Fruit fly (Drosophila melanogaster): ENCODE measurements around the gene HGTX.

HGTX gene

DNA sequence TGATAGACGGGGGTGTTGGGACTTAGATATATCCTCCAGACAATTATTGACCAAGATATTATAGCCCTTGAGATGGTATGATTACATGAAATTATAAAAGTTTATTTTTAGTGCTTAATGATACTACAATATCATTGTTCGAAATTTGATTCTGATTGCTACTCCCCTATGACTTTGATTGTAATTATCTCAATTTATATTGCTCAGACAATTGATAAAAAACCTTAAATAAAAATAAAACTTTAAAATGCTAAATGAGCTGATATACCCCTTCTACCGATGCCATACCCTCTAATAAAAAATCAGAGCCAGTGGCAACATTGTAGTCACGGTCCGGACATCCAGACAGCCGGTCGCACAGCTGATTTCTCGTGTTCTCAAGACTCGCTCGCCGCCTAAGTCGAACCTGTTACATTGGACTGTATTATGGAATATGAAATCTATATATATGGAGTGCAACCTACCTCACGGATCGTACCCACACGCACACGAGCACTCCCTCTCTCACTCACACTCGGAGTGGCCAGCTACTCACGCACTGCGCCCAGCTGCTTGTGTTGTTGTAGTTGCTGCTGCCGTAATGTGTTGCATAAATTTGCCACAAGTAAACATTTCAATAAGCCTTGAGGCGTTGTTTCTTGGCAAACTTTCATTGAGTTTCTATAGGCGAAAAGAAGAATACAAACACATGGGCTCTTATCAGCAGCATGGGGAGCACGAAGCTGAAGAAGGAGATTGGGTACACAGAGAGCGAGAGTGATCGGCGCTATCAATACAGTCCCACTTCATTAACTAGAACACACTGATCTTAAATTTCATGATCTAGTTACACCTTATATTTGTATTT lies 13.8 kb upstream of the HGTX start:
- TF ChIP-seq Abd-B (GFP tag; optimal IDR thresholded peaks at IDR 0.05) = no peak
- TF ChIP-seq foxo (GFP tag; optimal IDR thresholded peaks at IDR 0.05) = peak in 1 of 2 experiments; percentile 8
- peak; percentile 20 for TF ChIP-seq fru (GFP tag; optimal IDR thresholded peaks at IDR 0.05)
- TF ChIP-seq h (GFP tag; optimal IDR thresholded peaks at IDR 0.05) = no peak
- peak in 1 of 2 experiments; percentile 23 for TF ChIP-seq dl (GFP tag; optimal IDR thresholded peaks at IDR 0.05; ENCODE audit: insufficient read depth in 1 of 2, partially characterized antibody in 2 of 2)
- no peak for TF ChIP-seq Myc (optimal IDR thresholded peaks at IDR 0.05)
- peak; percentile 23 for TF ChIP-seq ey (GFP tag; optimal IDR thresholded peaks at IDR 0.05)
- peak; percentile 7 for TF ChIP-seq OdsH (GFP tag; optimal IDR thresholded peaks at IDR 0.05)
- peak; percentile 6 for TF ChIP-seq HLH106 (tag; optimal IDR thresholded peaks at IDR 0.05)
- TF ChIP-seq Mio (GFP tag; optimal IDR thresholded peaks at IDR 0.05) = no peak
- peak; percentile 26 for TF ChIP-seq woc (GFP tag; optimal IDR thresholded peaks at IDR 0.05)

DNA sequence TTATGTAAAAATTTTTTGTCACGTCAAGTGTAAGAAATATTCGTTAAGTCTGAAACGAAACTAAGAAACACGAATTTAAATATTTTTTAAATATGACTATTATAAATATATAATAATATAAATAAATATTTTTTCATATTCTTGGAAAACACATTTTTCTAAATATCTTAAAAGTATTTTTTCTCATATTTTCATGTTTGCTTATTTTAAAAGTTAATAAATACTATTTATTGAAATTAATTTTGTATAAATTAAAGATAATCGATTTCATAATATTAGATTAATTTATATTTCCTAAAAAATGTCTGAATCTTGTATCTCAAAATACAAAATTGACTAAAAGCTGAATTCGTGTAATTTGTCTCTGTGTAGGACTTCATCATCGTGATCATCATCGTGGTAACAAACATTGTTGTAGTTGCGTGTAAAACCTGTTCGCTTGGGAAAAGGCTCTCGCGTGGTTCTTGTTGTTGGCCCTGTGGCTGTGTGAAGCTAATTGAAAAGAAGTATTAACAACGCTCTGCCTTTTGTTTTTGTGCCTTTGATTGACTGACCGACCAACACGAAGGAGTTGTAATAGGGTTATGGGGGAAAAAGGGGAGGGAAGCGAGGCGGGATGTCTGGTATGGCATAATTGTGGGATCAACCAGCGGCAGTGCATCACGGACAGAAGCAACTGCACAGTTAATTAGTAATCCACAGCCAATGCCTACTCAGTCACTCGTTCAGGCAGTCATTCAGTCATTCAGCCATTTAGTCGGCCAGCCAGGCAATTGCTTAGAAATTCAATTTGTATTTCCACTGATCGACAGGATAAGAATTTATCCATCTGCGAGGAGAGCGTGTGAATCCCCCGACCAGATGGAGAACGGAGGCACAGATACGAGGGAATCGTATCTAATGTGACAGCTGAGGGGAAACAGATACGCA lies 12.3 kb upstream of the HGTX start:
- TF ChIP-seq HLH106 (tag; optimal IDR thresholded peaks at IDR 0.05) (peak; percentile 65), foxo (GFP tag; optimal IDR thresholded peaks at IDR 0.05) (peak in 1 of 2 experiments; percentile 36), Hr83 (GFP tag; optimal IDR thresholded peaks at IDR 0.05; ENCODE audit: poor library complexity, severe bottlenecking) (no peak), GATAd (GFP tag; optimal IDR thresholded peaks at IDR 0.05) (no peak), Dif (GFP tag; optimal IDR thresholded peaks at IDR 0.05; ENCODE audit: partially characterized antibody) (no peak), psq (GFP tag; optimal IDR thresholded peaks at IDR 0.05) (peak; percentile 54), fru (GFP tag; optimal IDR thresholded peaks at IDR 0.05) (no peak), brk (GFP tag; optimal IDR thresholded peaks at IDR 0.05) (no peak), Hr78 (GFP tag; optimal IDR thresholded peaks at IDR 0.05) (no peak), Sp1 (GFP tag; optimal IDR thresholded peaks at IDR 0.05) (peak; percentile 74), Vsx2 (GFP tag; optimal IDR thresholded peaks at IDR 0.05; ENCODE audit: partially characterized antibody) (peak; percentile 66), ey (GFP tag; optimal IDR thresholded peaks at IDR 0.05) (no peak)

DNA sequence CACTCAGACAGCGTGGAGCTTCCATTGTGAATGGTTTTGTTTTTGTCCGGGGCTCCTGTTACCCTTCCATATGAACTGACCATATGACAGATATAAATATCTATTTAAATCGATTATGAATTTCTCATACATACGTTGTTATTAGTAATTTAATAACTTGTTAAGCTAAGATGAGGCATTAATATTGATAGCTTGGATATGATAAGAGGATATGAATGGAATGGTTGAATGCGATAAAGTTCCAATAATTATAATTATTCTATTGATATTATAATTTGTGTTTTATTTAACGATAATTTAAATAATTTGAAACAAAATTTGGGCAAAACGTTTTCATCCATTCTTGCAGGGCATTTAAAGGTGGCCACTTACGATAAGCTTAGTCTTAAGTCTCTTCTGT lies 11.1 kb upstream of the HGTX start:
- TF ChIP-seq Dfd (GFP tag; optimal IDR thresholded peaks at IDR 0.05) (no peak), Vsx2 (GFP tag; optimal IDR thresholded peaks at IDR 0.05; ENCODE audit: partially characterized antibody) (no peak), lola (GFP tag; optimal IDR thresholded peaks at IDR 0.05) (no peak), dmrt93B (GFP tag; optimal IDR thresholded peaks at IDR 0.05) (peak; percentile 42), fru (GFP tag; optimal IDR thresholded peaks at IDR 0.05) (no peak), N (GFP tag; optimal IDR thresholded peaks at IDR 0.05) (no peak), Hr83 (GFP tag; optimal IDR thresholded peaks at IDR 0.05; ENCODE audit: poor library complexity, severe bottlenecking) (no peak), dl (GFP tag; optimal IDR thresholded peaks at IDR 0.05; ENCODE audit: insufficient read depth in 1 of 2, partially characterized antibody in 2 of 2) (no peak), CG9705 (GFP tag; optimal IDR thresholded peaks at IDR 0.05) (no peak), ey (GFP tag; optimal IDR thresholded peaks at IDR 0.05) (no peak), woc (GFP tag; optimal IDR thresholded peaks at IDR 0.05) (peak; percentile 3), psq (GFP tag; optimal IDR thresholded peaks at IDR 0.05) (peak; percentile 61), h (GFP tag; optimal IDR thresholded peaks at IDR 0.05) (peak; percentile 37), Mio (GFP tag; optimal IDR thresholded peaks at IDR 0.05) (no peak), dsf (GFP tag; optimal IDR thresholded peaks at IDR 0.05; ENCODE audit: borderline replicate concordance) (no peak), brk (GFP tag; optimal IDR thresholded peaks at IDR 0.05) (peak; percentile 40), Abd-B (GFP tag; optimal IDR thresholded peaks at IDR 0.05) (no peak), CG32264 (GFP tag; optimal IDR thresholded peaks at IDR 0.05) (no peak), br (GFP tag; optimal IDR thresholded peaks at IDR 0.05) (no peak), CrebA (GFP tag; optimal IDR thresholded peaks at IDR 0.05; ENCODE audit: borderline replicate concordance) (no peak), Jra (GFP tag; optimal IDR thresholded peaks at IDR 0.05) (no peak), Hr78 (GFP tag; optimal IDR thresholded peaks at IDR 0.05) (no peak), Sp1 (GFP tag; optimal IDR thresholded peaks at IDR 0.05) (peak; percentile 68), usp (GFP tag; optimal IDR thresholded peaks at IDR 0.05) (no peak), sage (GFP tag; optimal IDR thresholded peaks at IDR 0.05) (no peak), Hnf4 (GFP tag; optimal IDR thresholded peaks at IDR 0.05) (no peak), GATAd (GFP tag; optimal IDR thresholded peaks at IDR 0.05) (no peak), Myc (optimal IDR thresholded peaks at IDR 0.05) (no peak), Dif (GFP tag; optimal IDR thresholded peaks at IDR 0.05; ENCODE audit: partially characterized antibody) (no peak), foxo (GFP tag; optimal IDR thresholded peaks at IDR 0.05) (peak in 1 of 2 experiments; percentile 52), rgr (GFP tag; optimal IDR thresholded peaks at IDR 0.05) (no peak), HLH106 (tag; optimal IDR thresholded peaks at IDR 0.05) (peak; percentile 67), OdsH (GFP tag; optimal IDR thresholded peaks at IDR 0.05) (peak; percentile 40), jim (GFP tag; optimal IDR thresholded peaks at IDR 0.05) (no peak), pan (optimal IDR thresholded peaks at IDR 0.05) (no peak), sv (GFP tag; optimal IDR thresholded peaks at IDR 0.05) (no peak), Rel (GFP tag; optimal IDR thresholded peaks at IDR 0.05) (no peak), Rel (tag; optimal IDR thresholded peaks at IDR 0.05) (no peak), tai (GFP tag; optimal IDR thresholded peaks at IDR 0.05) (no peak)

Measured in whole organism, wandering third instar larva.